Fruit fly (Drosophila melanogaster): Measurements from ENCODE around the gene CG3473.

The CG3473 gene

dm6 chr2L:14521472-14521871 lies 42.1 kb downstream of the CG3473 start (continued):
- no peak for TF ChIP-seq cad (GFP tag; optimal IDR thresholded peaks at IDR 0.05)
- TF ChIP-seq unpg (GFP tag; optimal IDR thresholded peaks at IDR 0.05): peak; percentile 1
- TF ChIP-seq odd (GFP tag; optimal IDR thresholded peaks at IDR 0.05): no peak
- no peak for TF ChIP-seq dpn (GFP tag; optimal IDR thresholded peaks at IDR 0.05)
- TF ChIP-seq br (optimal IDR thresholded peaks at IDR 0.05): no peak
- no peak for TF ChIP-seq fu2 (GFP tag; optimal IDR thresholded peaks at IDR 0.05)
- TF ChIP-seq CG16813 (GFP tag; IDR thresholded peaks at IDR 0.05; ENCODE audit: partially characterized antibody): no peak
- TF ChIP-seq onecut (GFP tag; IDR thresholded peaks at IDR 0.05): no peak
- peak; percentile 84 for TF ChIP-seq Ets65A (GFP tag)
- TF ChIP-seq CG15011 (GFP tag; optimal IDR thresholded peaks at IDR 0.05): no peak
- no peak for TF ChIP-seq Ravus (GFP tag; IDR thresholded peaks at IDR 0.05)
- no peak for TF ChIP-seq Chrac-16 (GFP tag; optimal IDR thresholded peaks at IDR 0.05)
- no peak for TF ChIP-seq CG7357 (GFP tag; IDR thresholded peaks at IDR 0.05)
- peak; percentile 27 for TF ChIP-seq nmo (GFP tag; optimal IDR thresholded peaks at IDR 0.05)
- TF ChIP-seq CG5953 (GFP tag; IDR thresholded peaks at IDR 0.05): peak; percentile 19; the same call in 1 of the 2 replicates
- TF ChIP-seq salm (tag; optimal IDR thresholded peaks at IDR 0.05): no peak
- TF ChIP-seq D19B (GFP tag; optimal IDR thresholded peaks at IDR 0.05): no peak
- no peak for TF ChIP-seq tx (GFP tag; optimal IDR thresholded peaks at IDR 0.05)
- TF ChIP-seq nerfin-2 (GFP tag; IDR thresholded peaks at IDR 0.05; ENCODE audit: partially characterized antibody): no peak
- no peak for TF ChIP-seq Hr39 (optimal IDR thresholded peaks at IDR 0.05)
- TF ChIP-seq CG9727 (GFP tag; optimal IDR thresholded peaks at IDR 0.05): peak; percentile 9
- TF ChIP-seq phol (tag; optimal IDR thresholded peaks at IDR 0.05): peak; percentile 6
- no peak for TF ChIP-seq Bdp1 (GFP tag; optimal IDR thresholded peaks at IDR 0.05)
- peak; percentile 4 for TF ChIP-seq dmrt99B (tag; optimal IDR thresholded peaks at IDR 0.05)
- no peak for TF ChIP-seq ATbp (GFP tag; optimal IDR thresholded peaks at IDR 0.05)
- TF ChIP-seq Side (GFP tag; optimal IDR thresholded peaks at IDR 0.05): no peak
- no peak for TF ChIP-seq rib (GFP tag; IDR thresholded peaks at IDR 0.05)
- TF ChIP-seq oc (tag; optimal IDR thresholded peaks at IDR 0.05): no peak
- TF ChIP-seq stwl (tag; optimal IDR thresholded peaks at IDR 0.05): no peak
- TF ChIP-seq CG13287 (GFP tag; IDR thresholded peaks at IDR 0.05; ENCODE audit: partially characterized antibody): no peak
- TF ChIP-seq NK7.1 (GFP tag; optimal IDR thresholded peaks at IDR 0.05): no peak
- no peak for TF ChIP-seq CG13624 (GFP tag; optimal IDR thresholded peaks at IDR 0.05)

DNA sequence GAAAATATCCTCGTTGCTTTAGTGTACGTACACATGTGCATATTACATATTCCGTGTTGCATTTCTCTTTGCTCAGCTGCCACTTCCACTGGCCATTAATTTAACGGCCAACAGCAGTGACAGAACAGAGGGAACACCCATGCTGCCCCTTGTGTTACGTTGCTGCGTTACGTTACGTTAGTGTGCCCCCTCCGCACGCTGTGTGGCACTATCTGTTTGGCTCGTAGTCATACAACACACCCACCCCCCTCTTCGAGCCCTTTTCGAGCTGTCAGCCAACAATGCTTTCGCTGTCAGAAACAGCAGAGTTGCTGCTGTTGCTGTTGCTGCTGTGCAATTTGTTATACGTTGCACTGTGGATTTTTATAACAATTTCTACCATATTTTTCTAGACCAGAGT lies 43.0 kb downstream of the CG3473 start:
- TF ChIP-seq CG9437 (GFP tag; optimal IDR thresholded peaks at IDR 0.05) (peak; percentile 94), CG17385 (GFP tag; optimal IDR thresholded peaks at IDR 0.05) (no peak), CG2199 (GFP tag; IDR thresholded peaks at IDR 0.05) (peak; percentile 59; the same call in 1 of the 3 replicates), CG5245 (GFP tag; optimal IDR thresholded peaks at IDR 0.05) (no peak), z (GFP tag; IDR thresholded peaks at IDR 0.05) (0 out of 3 replicates have a peak, but pooled peaks have one; percentile 27), dpn (GFP tag; optimal IDR thresholded peaks at IDR 0.05) (no peak), ara (GFP tag; IDR thresholded peaks at IDR 0.05) (0 out of 2 replicates have a peak, but pooled peaks have one; percentile 33), CG2712 (tag; optimal IDR thresholded peaks at IDR 0.05) (no peak), crol (GFP tag; IDR thresholded peaks at IDR 0.05) (peak; percentile 47)

- TF ChIP-seq kni (GFP tag; optimal IDR thresholded peaks at IDR 0.05) (no peak), dysf (GFP tag; IDR thresholded peaks at IDR 0.05) (peak; percentile 46; the same call in 1 of the 3 replicates), ems (GFP tag; optimal IDR thresholded peaks at IDR 0.05) (no peak), CG13775 (GFP tag; optimal IDR thresholded peaks at IDR 0.05) (peak; percentile 57), unc-4 (GFP tag; IDR thresholded peaks at IDR 0.05; ENCODE audit: partially characterized antibody) (no peak), Hmr (GFP tag; optimal IDR thresholded peaks at IDR 0.05) (peak; percentile 39), salm (tag; optimal IDR thresholded peaks at IDR 0.05) (no peak), CG8478 (optimal IDR thresholded peaks at IDR 0.05) (no peak), kay (GFP tag; optimal IDR thresholded peaks at IDR 0.05) (peak; percentile 18), CG10565 (GFP tag; optimal IDR thresholded peaks at IDR 0.05) (no peak), zf30C (GFP tag; optimal IDR thresholded peaks at IDR 0.05) (no peak), stc (GFP tag; IDR thresholded peaks at IDR 0.05) (no peak), CG4730 (GFP tag; IDR thresholded peaks at IDR 0.05) (no peak), CG13424 (tag; optimal IDR thresholded peaks at IDR 0.05) (peak; percentile 58)
Observed at dm6 chr2L:14519251-14519650, 44.3 kb downstream of the CG3473 start.

Data from whole organism, embryonic.